Fruit fly (Drosophila melanogaster) whole organism: Measurements from ENCODE around the gene CG2841.

Experiments used
- CG8478 ChIP-seq: fragments of >200 bp; optimal IDR thresholded peaks from 2 replicates; lab custom pipeline; 2018; ENCODE audit warnings: inconsistent platforms
- Dll ChIP-seq: fragments of >200 bp; optimal IDR thresholded peaks from 2 replicates; lab custom pipeline; 2017
- psq ChIP-seq: fragments of >200 bp; optimal IDR thresholded peaks from 2 replicates; lab custom pipeline; 2017

dm6 chrX:2303771-2304513 lies 62.2 kb downstream of the CG2841 start:
- no peak for TF ChIP-seq psq (lab: Kevin White, UChicago)
- no peak for TF ChIP-seq CG8478 (lab: Kevin White, UChicago)
- peak; percentile 80 for TF ChIP-seq Dll
